Worm (Caenorhabditis elegans): ENCODE results near the gene F26F2.11.

DNA sequence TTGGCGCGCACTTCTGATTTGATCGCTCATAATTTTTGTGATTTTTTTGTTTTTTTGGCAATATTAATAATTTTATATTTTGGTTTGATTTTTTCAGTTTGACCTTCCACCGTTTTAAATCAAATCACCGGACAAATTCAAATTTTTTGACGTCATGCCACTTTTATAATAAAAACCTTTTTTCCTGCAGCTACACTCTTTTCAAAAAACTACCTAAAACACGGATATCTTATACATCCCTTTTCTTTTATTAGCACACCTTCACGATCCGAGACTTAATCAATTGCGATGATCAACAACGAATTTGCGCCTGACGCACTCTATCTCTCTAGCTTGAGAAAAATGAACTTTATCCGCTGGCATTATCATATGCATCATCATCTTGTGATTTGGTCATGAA is 13.9 kb upstream of the F26F2.11 start, which contains the start of gene grd-2:
- TF ChIP-seq ama-1 (optimal IDR thresholded peaks at IDR 0.05) (no peak), scrt-1 (GFP tag; IDR thresholded peaks at IDR 0.05) (no peak), flt-1 (GFP tag; IDR thresholded peaks at IDR 0.05) (no peak), F13C5.2 (tag; optimal IDR thresholded peaks at IDR 0.05) (no peak), aly-1 (tag; optimal IDR thresholded peaks at IDR 0.05) (no peak), ceh-36 (tag; optimal IDR thresholded peaks at IDR 0.05) (no peak)
